Worm (Caenorhabditis elegans) whole organism, mixed stage, embryonic: ENCODE results near the gene uaf-2.
"Not testable (repeated sequence)": the region's sequence is repeated elsewhere in the genome, so short reads cannot be mapped to it uniquely, and the experiment has no call there.

ENCODE experiments used
- M03D4.4 ChIP-seq: sonication (generic microtip); optimal IDR thresholded peaks from 2 replicates; lab custom pipeline; 2017; ENCODE audit warnings: mild to moderate bottlenecking, missing genetic modification characterization, missing compliant biosample characterization
- bed-3 ChIP-seq: fragments of 200-800 bp; sonication (Bioruptor generic); optimal IDR thresholded peaks from 3 replicates; lab custom pipeline; 2018; ENCODE audit warnings: mild to moderate bottlenecking, missing genetic modification characterization, moderate library complexity, missing compliant biosample characterization
- ceh-39 ChIP-seq: fragments of 150-350 bp; optimal IDR thresholded peaks from 2 replicates; lab custom pipeline; 2014; ENCODE audit warnings: missing biosample characterization, missing genetic modification characterization
- ceh-43 ChIP-seq: fragments of 200-800 bp; sonication (Bioruptor generic); optimal IDR thresholded peaks from 2 replicates; lab custom pipeline; 2018; ENCODE audit warnings: mild to moderate bottlenecking, missing genetic modification characterization, moderate library complexity, missing compliant biosample characterization
- ceh-83 ChIP-seq: fragments of 200-800 bp; sonication (Bioruptor generic); optimal IDR thresholded peaks from 2 replicates; lab custom pipeline; 2018; ENCODE audit warnings: mild to moderate bottlenecking, missing genetic modification characterization, missing compliant biosample characterization
- cnd-1 ChIP-seq: fragments of 200-800 bp; sonication (Bioruptor generic); optimal IDR thresholded peaks from 2 replicates; lab custom pipeline; 2018; ENCODE audit warnings: mild to moderate bottlenecking, missing genetic modification characterization, missing compliant biosample characterization
- flh-1 ChIP-seq: fragments of 200-800 bp; sonication (Bioruptor generic); optimal IDR thresholded peaks from 2 replicates; lab custom pipeline; 2018; ENCODE audit warnings: mild to moderate bottlenecking, missing genetic modification characterization, moderate library complexity, missing compliant biosample characterization
- hlh-1 ChIP-seq: fragments of 150-350 bp; optimal IDR thresholded peaks from 2 replicates; lab custom pipeline; 2014; ENCODE audit warnings: missing biosample characterization, missing genetic modification reagents, missing genetic modification characterization
- mab-5 ChIP-seq: fragments of 150-350 bp; optimal IDR thresholded peaks from 2 replicates; lab custom pipeline; 2014; ENCODE audit warnings: missing biosample characterization, missing genetic modification characterization
- nhr-12 ChIP-seq: fragments of 150-350 bp; optimal IDR thresholded peaks from 2 replicates; lab custom pipeline; 2014; ENCODE audit warnings: missing biosample characterization, missing genetic modification characterization
- nhr-2 ChIP-seq: fragments of 150-350 bp; optimal IDR thresholded peaks from 2 replicates; lab custom pipeline; 2014; ENCODE audit warnings: missing biosample characterization, missing genetic modification characterization
- nhr-237 ChIP-seq: fragments of 150-350 bp; optimal IDR thresholded peaks from 2 replicates; lab custom pipeline; 2014; ENCODE audit warnings: missing biosample characterization, missing genetic modification characterization
- pha-4 ChIP-seq: fragments of 150-350 bp; optimal IDR thresholded peaks from 2 replicates; lab custom pipeline; 2018; ENCODE audit warnings: missing biosample characterization, missing genetic modification reagents, missing genetic modification characterization
- sem-2 ChIP-seq: fragments of 200-800 bp; sonication (Bioruptor generic); optimal IDR thresholded peaks from 2 replicates; lab custom pipeline; 2018; ENCODE audit warnings: mild to moderate bottlenecking, missing genetic modification characterization, missing compliant biosample characterization
- snpc-4 ChIP-seq: fragments of 150-350 bp; optimal IDR thresholded peaks from 2 replicates; lab custom pipeline; 2014; ENCODE audit warnings: missing biosample characterization, missing genetic modification characterization
- sptf-1 ChIP-seq: sonication (generic microtip); optimal IDR thresholded peaks from 2 replicates; lab custom pipeline; 2017; ENCODE audit warnings: mild to moderate bottlenecking, missing genetic modification characterization, moderate library complexity, missing compliant biosample characterization
- unc-39 ChIP-seq: fragments of 150-350 bp; optimal IDR thresholded peaks from 2 replicates; lab custom pipeline; 2014; ENCODE audit warnings: missing biosample characterization, missing genetic modification characterization
- ztf-11 ChIP-seq: fragments of 150-350 bp; optimal IDR thresholded peaks from 2 replicates; lab custom pipeline; 2014; ENCODE audit warnings: missing biosample characterization, missing genetic modification characterization

uaf-2 gene

ce11 chrIV:17084839-17085238 lies 33.7 kb downstream of the uaf-2 start:
- TF ChIP-seq ceh-43 (GFP tag; lab: Kevin White, UChicago) (no peak), bed-3 (GFP tag; lab: Kevin White, UChicago) (no peak), nhr-237 (tag; lab: Kevin White, UChicago) (no peak), M03D4.4 (tag; lab: Kevin White, UChicago) (no peak), nhr-12 (tag; lab: Kevin White, UChicago) (no peak), mab-5 (tag; lab: Kevin White, UChicago) (no peak), nhr-2 (tag; lab: Kevin White, UChicago) (no peak), snpc-4 (tag; lab: Kevin White, UChicago) (no peak), sem-2 (GFP tag; lab: Kevin White, UChicago) (no peak), sptf-1 (no peak), unc-39 (tag; lab: Kevin White, UChicago) (no peak), ztf-11 (tag; lab: Kevin White, UChicago) (no peak), ceh-83 (GFP tag; lab: Kevin White, UChicago) (no peak), hlh-1 (no peak)
- TF ChIP-seq, all 35 proteins: peak for 0

ce11 chrIV:17084317-17084716 lies 34.2 kb downstream of the uaf-2 start:
- no peak for TF ChIP-seq pha-4 (tag; lab: Kevin White, UChicago)

- no peak for TF ChIP-seq flh-1 (GFP tag; lab: Kevin White, UChicago)
These were observed 39.9 kb downstream of the uaf-2 start, which contains the start of gene Y116A8C.25 for ce11 chrIV:17078649-17079048. Gene Y116A8C.25 (minus strand): TSS chrIV:17078749.

ce11 chrIV:17070791-17071190 lies 47.8 kb downstream of the uaf-2 start, which contains the start of gene Y116A8C.24:
Gene Y116A8C.24 (minus strand): TSS chrIV:17070891.
- TF ChIP-seq cnd-1; ceh-39 (tag; lab: Kevin White, UChicago); sem-2 (GFP tag; lab: Kevin White, UChicago): not testable (repeated sequence)
